Fruit fly (Drosophila melanogaster): ENCODE measurements around the gene wake.

The wake gene

dm6 chr3R:22639239-22639858, at the start of gene wake, which contains the start of gene loco:
TSS of gene wake (plus strand) at chr3R:22639808.
TSS of gene loco (minus strand) at chr3R:22639387.
- TF ChIP-seq CG8924 (tag; optimal IDR thresholded peaks at IDR 0.05) (no peak), pzg (GFP tag; optimal IDR thresholded peaks at IDR 0.05) (peak; percentile 86), Nf-YB (GFP tag; optimal IDR thresholded peaks at IDR 0.05) (no peak), Sox100B (GFP tag; optimal IDR thresholded peaks at IDR 0.05) (no peak), CG1024 (GFP tag; IDR thresholded peaks at IDR 0.05) (no peak), sens (GFP tag) (peak; percentile 17), fd3F (GFP tag; optimal IDR thresholded peaks at IDR 0.05) (no peak), Doc2 (GFP tag; IDR thresholded peaks at IDR 0.05) (no peak), CG6175 (GFP tag; IDR thresholded peaks at IDR 0.05) (no peak), ase (GFP tag; IDR thresholded peaks at IDR 0.05) (no peak), Meics (GFP tag; optimal IDR thresholded peaks at IDR 0.05) (no peak), Hr78 (GFP tag; optimal IDR thresholded peaks at IDR 0.05) (no peak), kni (GFP tag; optimal IDR thresholded peaks at IDR 0.05) (peak; percentile 32), CG15011 (GFP tag; optimal IDR thresholded peaks at IDR 0.05) (no peak), YL-1 (GFP tag; optimal IDR thresholded peaks at IDR 0.05) (peak; percentile 45), pum (GFP tag; optimal IDR thresholded peaks at IDR 0.05) (no peak), HLH54F (GFP tag; optimal IDR thresholded peaks at IDR 0.05) (peak; percentile 11), sens-2 (GFP tag; IDR thresholded peaks at IDR 0.05) (no peak), CG17359 (tag; optimal IDR thresholded peaks at IDR 0.05) (no peak), Sry-β (GFP tag; optimal IDR thresholded peaks at IDR 0.05) (no peak), Hand (GFP tag; optimal IDR thresholded peaks at IDR 0.05) (no peak), CG11085 (GFP tag; IDR thresholded peaks at IDR 0.05) (no peak), CG7987 (GFP tag; optimal IDR thresholded peaks at IDR 0.05) (no peak), CG7745 (tag; optimal IDR thresholded peaks at IDR 0.05) (no peak), CG11695 (GFP tag; IDR thresholded peaks at IDR 0.05) (no peak), odd (GFP tag; optimal IDR thresholded peaks at IDR 0.05) (no peak), tll (GFP tag; optimal IDR thresholded peaks at IDR 0.05) (no peak), ssp (GFP tag; IDR thresholded peaks at IDR 0.05) (no peak), slp2 (GFP tag; optimal IDR thresholded peaks at IDR 0.05) (no peak), Elba2 (GFP tag; optimal IDR thresholded peaks at IDR 0.05) (no peak), zfh2 (GFP tag; optimal IDR thresholded peaks at IDR 0.05) (no peak), hb (GFP tag; IDR thresholded peaks at IDR 0.05; ENCODE audit: partially characterized antibody) (peak; percentile 89), lmd (GFP tag; IDR thresholded peaks at IDR 0.05) (no peak), ac (GFP tag; optimal IDR thresholded peaks at IDR 0.05) (no peak), aop (GFP tag; IDR thresholded peaks at IDR 0.05) (no peak), crol (GFP tag; IDR thresholded peaks at IDR 0.05) (no peak), maf-S (GFP tag; optimal IDR thresholded peaks at IDR 0.05) (no peak), sr (GFP tag; IDR thresholded peaks at IDR 0.05) (no peak), twi (tag; optimal IDR thresholded peaks at IDR 0.05) (no peak), MBD-R2 (GFP tag; IDR thresholded peaks at IDR 0.05) (peak; percentile 42), fd96Cb (tag; optimal IDR thresholded peaks at IDR 0.05) (no peak), CG9876 (GFP tag; optimal IDR thresholded peaks at IDR 0.05) (no peak), gro (GFP tag; optimal IDR thresholded peaks at IDR 0.05) (peak; percentile 20), PHDP (tag; optimal IDR thresholded peaks at IDR 0.05) (no peak), CG10209 (GFP tag; optimal IDR thresholded peaks at IDR 0.05) (no peak), ttk (GFP tag; IDR thresholded peaks at IDR 0.05) (no peak), Dref (GFP tag; IDR thresholded peaks at IDR 0.05) (peak; percentile 71), CG9215 (GFP tag; IDR thresholded peaks at IDR 0.05) (no peak), CG11560 (tag; IDR thresholded peaks at IDR 0.05) (no peak), Stat92E (GFP tag; optimal IDR thresholded peaks at IDR 0.05) (no peak), sug (tag; optimal IDR thresholded peaks at IDR 0.05) (peak; percentile 2)
